Fruit fly (Drosophila melanogaster) whole organism, adult: ENCODE data around the gene Mi-2.

Source experiments
- CG12768 ChIP-seq: fragments of 200-800 bp; sonication (Bioruptor generic); optimal IDR thresholded peaks from 2 replicates; lab custom pipeline; 2017; ENCODE audit warnings: missing biosample characterization, missing genetic modification characterization, mild to moderate bottlenecking, moderate library complexity, missing genetic modification reagents
- CG1620 ChIP-seq: fragments of 200-800 bp; sonication (Bioruptor generic); optimal IDR thresholded peaks from 2 replicates; lab custom pipeline; 2016; ENCODE audit warnings: missing biosample characterization, missing genetic modification characterization
- CG5204 ChIP-seq: fragments of 200-800 bp; sonication (Bioruptor generic); optimal IDR thresholded peaks from 2 replicates; lab custom pipeline; 2016; ENCODE audit warnings: missing biosample characterization, missing genetic modification characterization
- Clk ChIP-seq: fragments of 200-800 bp; sonication (Bioruptor generic); optimal IDR thresholded peaks from 2 replicates; lab custom pipeline; 2017; ENCODE audit warnings: missing biosample characterization, missing genetic modification characterization
- Crg-1 ChIP-seq: fragments of 200-800 bp; sonication (Bioruptor generic); optimal IDR thresholded peaks from 2 replicates; lab custom pipeline; 2016; ENCODE audit warnings: missing biosample characterization, missing genetic modification characterization
- Mnt ChIP-seq: fragments of 200-800 bp; sonication (Bioruptor generic); optimal IDR thresholded peaks from 2 replicates; lab custom pipeline; 2016; ENCODE audit warnings: missing biosample characterization, mild to moderate bottlenecking, missing genetic modification characterization
- bab1 ChIP-seq: fragments of 200-800 bp; sonication (Bioruptor generic); optimal IDR thresholded peaks from 3 replicates; lab custom pipeline; 2019; ENCODE audit warnings: missing biosample characterization, mild to moderate bottlenecking, missing genetic modification characterization, moderate library complexity
- cic ChIP-seq: fragments of 200-800 bp; sonication (Bioruptor generic); optimal IDR thresholded peaks from 2 replicates; lab custom pipeline; 2017; ENCODE audit warnings: missing biosample characterization, mild to moderate bottlenecking, missing genetic modification characterization, moderate library complexity
- ovo ChIP-seq: fragments of 200-800 bp; sonication (Bioruptor generic); optimal IDR thresholded peaks from 2 replicates; lab custom pipeline; 2016; ENCODE audit warnings: missing biosample characterization, missing genetic modification characterization
- pad ChIP-seq: fragments of 200-800 bp; sonication (Bioruptor generic); optimal IDR thresholded peaks from 3 replicates; lab custom pipeline; 2017; ENCODE audit warnings: missing biosample characterization, missing genetic modification characterization, mild to moderate bottlenecking, moderate library complexity, missing genetic modification reagents
- tj ChIP-seq: fragments of 200-800 bp; sonication (Bioruptor generic); optimal IDR thresholded peaks from 3 replicates; lab custom pipeline; 2017; ENCODE audit warnings: missing biosample characterization, mild to moderate bottlenecking, missing genetic modification characterization, moderate library complexity

DNA sequence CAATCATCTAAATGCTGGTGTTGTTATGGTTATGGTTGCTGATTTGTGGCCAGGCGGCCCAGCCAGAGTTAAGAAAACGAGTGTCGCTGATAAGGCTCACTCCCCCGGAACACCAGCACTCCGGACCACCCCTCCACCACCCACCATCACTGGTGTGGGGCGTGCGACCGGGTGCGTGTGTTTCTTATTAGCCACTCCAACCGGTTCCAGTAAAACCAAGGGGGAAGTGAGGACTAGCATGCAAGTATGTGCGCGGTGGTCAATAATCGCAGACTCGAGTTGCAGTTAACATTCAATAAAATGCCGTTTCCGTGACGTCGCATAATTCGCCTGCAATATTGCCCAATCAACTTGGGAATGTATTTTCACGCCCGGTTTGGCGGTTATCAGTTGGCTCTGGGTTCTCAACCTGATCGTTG lies 37.5 kb downstream of the Mi-2 start:
- TF ChIP-seq tj (GFP tag; lab: Kevin White, UChicago), result no peak
- no peak for TF ChIP-seq ovo (GFP tag; lab: Kevin White, UChicago)
- TF ChIP-seq Mnt (GFP tag; lab: Kevin White, UChicago), result peak; percentile 74
- TF ChIP-seq CG1620 (GFP tag; lab: Kevin White, UChicago), result no peak
- TF ChIP-seq Clk (GFP tag; lab: Kevin White, UChicago), result no peak
- no peak for TF ChIP-seq pad (GFP tag; lab: Kevin White, UChicago)
- TF ChIP-seq CG12768, result no peak
- peak; percentile 72 for TF ChIP-seq cic (GFP tag; lab: Kevin White, UChicago)
- TF ChIP-seq Crg-1 (GFP tag; lab: Kevin White, UChicago), result no peak
- no peak for TF ChIP-seq bab1
- no peak for TF ChIP-seq CG5204
